Worm (Caenorhabditis elegans) whole organism, L4/young adult: ENCODE results near the gene srx-98.

Source experiments
- W03F9.2 ChIP-seq: fragments of 150-350 bp; optimal IDR thresholded peaks from 2 replicates; lab custom pipeline; 2014; ENCODE audit warnings: missing biosample characterization, missing genetic modification characterization
- dao-5 ChIP-seq: sonication (generic microtip); optimal IDR thresholded peaks from 2 replicates; lab custom pipeline; 2016; ENCODE audit warnings: missing genotype, missing genetic modification characterization, moderate library complexity, missing compliant biosample characterization
- him-1 ChIP-seq: sonication (generic microtip); optimal IDR thresholded peaks from 2 replicates; lab custom pipeline; 2016; ENCODE audit warnings: missing genotype, missing genetic modification reagents, missing genetic modification characterization, missing compliant biosample characterization

DNA sequence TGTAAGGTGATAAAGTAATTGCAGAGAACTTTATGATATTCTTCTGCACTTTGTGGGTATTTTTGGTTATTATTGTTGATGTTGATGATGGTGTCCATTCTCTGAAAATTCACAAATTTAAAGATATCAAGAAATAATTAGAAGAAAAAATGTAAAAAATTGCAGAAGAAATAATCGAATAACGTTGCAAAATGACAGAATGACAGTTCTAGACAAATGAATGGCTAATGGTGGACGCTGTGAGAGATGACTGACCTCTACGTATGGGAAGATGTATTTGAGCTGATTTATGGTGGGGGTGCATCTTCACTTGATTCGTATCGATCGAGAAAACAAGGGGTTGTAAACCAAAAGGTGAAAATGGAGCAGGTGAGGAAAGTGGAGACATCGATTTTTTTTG is 2.6 kb upstream of the srx-98 start, which contains the start of gene sea-1:
- no peak for TF ChIP-seq him-1 (tag; lab: Kevin White, UChicago)
- no peak for TF ChIP-seq W03F9.2 (tag; lab: Kevin White, UChicago)
- no peak for TF ChIP-seq dao-5 (tag; lab: Kevin White, UChicago)
